Fruit fly (Drosophila melanogaster): Measurements from ENCODE around the gene Ubx.

The Ubx gene

DNA sequence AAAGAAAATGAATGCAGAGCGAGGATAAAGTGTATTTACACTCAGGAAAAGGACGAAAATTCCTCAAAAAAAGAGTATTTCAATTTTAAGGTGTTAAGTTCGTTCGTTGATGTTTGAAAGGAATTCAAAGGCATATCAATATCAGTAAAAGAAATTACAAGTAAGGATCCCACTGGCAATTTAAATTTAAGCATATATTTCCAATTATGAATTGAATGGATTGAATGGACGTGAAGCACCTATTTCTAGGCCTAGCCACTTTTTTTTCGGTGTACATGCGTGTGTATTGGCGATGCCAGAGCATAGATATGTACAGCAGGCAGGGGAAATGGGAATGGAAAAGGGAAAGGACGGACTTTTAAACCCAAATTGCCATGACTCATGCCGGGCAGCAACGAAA lies 103.7 kb downstream of the Ubx start (continued):
- TF ChIP-seq CG17912 (GFP tag; optimal IDR thresholded peaks at IDR 0.05) (no peak), tx (GFP tag; optimal IDR thresholded peaks at IDR 0.05) (no peak), gro (GFP tag; optimal IDR thresholded peaks at IDR 0.05) (no peak), sna (GFP tag; IDR thresholded peaks at IDR 0.05; ENCODE audit: partially characterized antibody) (no peak), bowl (GFP tag; IDR thresholded peaks at IDR 0.05) (no peak), CG18476 (GFP tag; optimal IDR thresholded peaks at IDR 0.05) (no peak), eyg (GFP tag; optimal IDR thresholded peaks at IDR 0.05) (no peak), CG5953 (GFP tag; IDR thresholded peaks at IDR 0.05) (no peak), CG13287 (GFP tag; IDR thresholded peaks at IDR 0.05; ENCODE audit: partially characterized antibody) (no peak), CG14014 (GFP tag; IDR thresholded peaks at IDR 0.05) (no peak), ken (GFP tag; IDR thresholded peaks at IDR 0.05) (no peak), CG13624 (GFP tag; optimal IDR thresholded peaks at IDR 0.05) (no peak), bab2 (GFP tag; optimal IDR thresholded peaks at IDR 0.05) (no peak), CG31388 (GFP tag; optimal IDR thresholded peaks at IDR 0.05) (no peak), CG8388 (GFP tag; optimal IDR thresholded peaks at IDR 0.05) (no peak), NFAT (GFP tag; IDR thresholded peaks at IDR 0.05) (no peak), inv (GFP tag; IDR thresholded peaks at IDR 0.05; ENCODE audit: partially characterized antibody) (no peak), grn (GFP tag; optimal IDR thresholded peaks at IDR 0.05) (peak; percentile 33), wek (GFP tag; optimal IDR thresholded peaks at IDR 0.05) (no peak), CG9817 (tag; optimal IDR thresholded peaks at IDR 0.05) (no peak), Ets65A (GFP tag) (peak; percentile 54), zf30C (GFP tag; optimal IDR thresholded peaks at IDR 0.05) (peak; percentile 98), CG30020 (tag; optimal IDR thresholded peaks at IDR 0.05) (no peak), CG12236 (GFP tag; optimal IDR thresholded peaks at IDR 0.05) (no peak), kni (GFP tag; optimal IDR thresholded peaks at IDR 0.05) (no peak), psq (GFP tag; optimal IDR thresholded peaks at IDR 0.05) (no peak), gsb-n (tag; optimal IDR thresholded peaks at IDR 0.05) (no peak), zen (tag; optimal IDR thresholded peaks at IDR 0.05) (peak; percentile 80), Sox102F (GFP tag; optimal IDR thresholded peaks at IDR 0.05) (no peak), CG3838 (GFP tag; optimal IDR thresholded peaks at IDR 0.05) (no peak), hb (GFP tag; IDR thresholded peaks at IDR 0.05; ENCODE audit: partially characterized antibody) (no peak), HmgD (GFP tag; optimal IDR thresholded peaks at IDR 0.05) (no peak), Drgx (GFP tag; IDR thresholded peaks at IDR 0.05) (no peak), lbe (GFP tag; optimal IDR thresholded peaks at IDR 0.05) (no peak), CG6254 (GFP tag; optimal IDR thresholded peaks at IDR 0.05) (no peak), CG31365 (tag; optimal IDR thresholded peaks at IDR 0.05) (no peak), jigr1 (GFP tag; IDR thresholded peaks at IDR 0.05) (no peak), schlank (tag; optimal IDR thresholded peaks at IDR 0.05) (no peak), lov (optimal IDR thresholded peaks at IDR 0.05) (no peak), lov (GFP tag; IDR thresholded peaks at IDR 0.05) (no peak), usp (GFP tag; optimal IDR thresholded peaks at IDR 0.05) (no peak), vnd (GFP tag; IDR thresholded peaks at IDR 0.05; ENCODE audit: partially characterized antibody) (no peak), en (GFP tag; optimal IDR thresholded peaks at IDR 0.05) (no peak), CG15696 (tag; optimal IDR thresholded peaks at IDR 0.05) (peak; percentile 82), pb (GFP tag; optimal IDR thresholded peaks at IDR 0.05) (no peak), Opbp (GFP tag; IDR thresholded peaks at IDR 0.05; ENCODE audit: partially characterized antibody) (no peak), dysf (GFP tag; IDR thresholded peaks at IDR 0.05) (no peak), ab (GFP tag; optimal IDR thresholded peaks at IDR 0.05) (no peak), pita (GFP tag; optimal IDR thresholded peaks at IDR 0.05) (no peak), corto (GFP tag; optimal IDR thresholded peaks at IDR 0.05) (no peak), gem (tag; optimal IDR thresholded peaks at IDR 0.05) (peak; percentile 63), disco-r (GFP tag; optimal IDR thresholded peaks at IDR 0.05) (no peak), ind (GFP tag; optimal IDR thresholded peaks at IDR 0.05) (no peak)

Data from whole organism, embryonic.